Fruit fly (Drosophila melanogaster) whole organism, embryonic: ENCODE data around the gene nAChRalpha7.

Experiments used
- Asciz ChIP-seq: fragments of 200-800 bp; sonication (Bioruptor generic); optimal IDR thresholded peaks from 2 replicates; lab custom pipeline; 2017; ENCODE audit warnings: missing biosample characterization, mild to moderate bottlenecking, missing genetic modification characterization, missing genetic modification reagents
- CG1024 ChIP-seq: fragments of 200-800 bp; sonication (Bioruptor generic); IDR thresholded peaks from 2 replicates; pipeline ENCODE4 v1.3.6; 2022; ENCODE audit warnings: missing biosample characterization, missing genetic modification characterization
- CG12769 ChIP-seq: fragments of 200-800 bp; sonication (Bioruptor generic); optimal IDR thresholded peaks from 2 replicates; lab custom pipeline; 2019; ENCODE audit warnings: missing biosample characterization, mild to moderate bottlenecking, missing genetic modification characterization, moderate library complexity
- CG13296 ChIP-seq: fragments of 200-800 bp; sonication (Bioruptor generic); optimal IDR thresholded peaks from 3 replicates; lab custom pipeline; 2018; ENCODE audit warnings: missing biosample characterization, mild to moderate bottlenecking, missing genetic modification characterization
- CG1603 ChIP-seq: fragments of 200-800 bp; sonication (Bioruptor generic); optimal IDR thresholded peaks from 2 replicates; lab custom pipeline; 2019; ENCODE audit warnings: missing biosample characterization, mild to moderate bottlenecking, missing genetic modification characterization, moderate library complexity
- CG17359 ChIP-seq: fragments of 200-800 bp; sonication (Bioruptor generic); optimal IDR thresholded peaks from 3 replicates; lab custom pipeline; 2018; ENCODE audit warnings: missing biosample characterization, mild to moderate bottlenecking, missing genetic modification characterization, moderate library complexity
- CG17612 ChIP-seq: fragments of 200-800 bp; sonication (Bioruptor generic); IDR thresholded peaks from 2 replicates; pipeline ENCODE4 v1.3.6; 2022; ENCODE audit warnings: missing biosample characterization, missing genetic modification characterization
- CG2116 ChIP-seq: fragments of 200-800 bp; sonication (Bioruptor generic); optimal IDR thresholded peaks from 3 replicates; lab custom pipeline; 2018; ENCODE audit warnings: missing biosample characterization, mild to moderate bottlenecking, missing genetic modification characterization
- CG2875 ChIP-seq: fragments of 200-800 bp; sonication (Bioruptor generic); optimal IDR thresholded peaks from 2 replicates; lab custom pipeline; 2017; ENCODE audit warnings: missing biosample characterization, mild to moderate bottlenecking, missing genetic modification characterization, missing genetic modification reagents
- CG2889 ChIP-seq: fragments of 200-800 bp; sonication (Bioruptor generic); IDR thresholded peaks from 3 replicates; pipeline ENCODE4 v1.3.6; 2022; ENCODE audit warnings: missing biosample characterization, missing genetic modification characterization
- CG3065 ChIP-seq: fragments of 200-800 bp; sonication (Bioruptor generic); optimal IDR thresholded peaks from 2 replicates; lab custom pipeline; 2016; ENCODE audit warnings: missing biosample characterization, missing genetic modification characterization
- CG34224 ChIP-seq: fragments of 200-800 bp; sonication (Bioruptor generic); IDR thresholded peaks from 3 replicates; pipeline ENCODE4 v1.3.6; 2022; ENCODE audit warnings: missing biosample characterization, missing genetic modification characterization; ENCODE audit not compliant: partially characterized antibody
- CG34376 ChIP-seq: fragments of 200-800 bp; sonication (Bioruptor generic); optimal IDR thresholded peaks from 2 replicates; lab custom pipeline; 2018; ENCODE audit warnings: missing biosample characterization, mild to moderate bottlenecking, missing genetic modification characterization
- CG5180 ChIP-seq: fragments of 200-800 bp; sonication (Bioruptor generic); optimal IDR thresholded peaks from 3 replicates; lab custom pipeline; 2017; ENCODE audit warnings: missing biosample characterization, missing genetic modification characterization, mild to moderate bottlenecking, moderate library complexity, missing genetic modification reagents
- CG7271 ChIP-seq: fragments of 200-800 bp; sonication (Bioruptor generic); optimal IDR thresholded peaks from 2 replicates; lab custom pipeline; 2018; ENCODE audit warnings: missing biosample characterization, mild to moderate bottlenecking, missing genetic modification characterization, moderate library complexity
- CG8290 ChIP-seq, 3 experiments: fragments of 200-800 bp; sonication (Bioruptor generic); optimal IDR thresholded peaks; 2 replicates each; lab custom pipeline; 2016 to 2019; ENCODE audit warnings: missing biosample characterization in 3 of 3, missing genetic modification characterization in 3 of 3, mild to moderate bottlenecking in 2 of 3, moderate library complexity in 1 of 3
- CG8388 ChIP-seq: fragments of 200-800 bp; sonication (Bioruptor generic); optimal IDR thresholded peaks from 2 replicates; lab custom pipeline; 2019; ENCODE audit warnings: missing biosample characterization, mild to moderate bottlenecking, missing genetic modification characterization, moderate library complexity
- CHES-1-like ChIP-seq: fragments of 200-800 bp; sonication (Bioruptor generic); optimal IDR thresholded peaks from 2 replicates; lab custom pipeline; 2016; ENCODE audit warnings: missing biosample characterization, missing genetic modification characterization
- Dad ChIP-seq: fragments of 200-800 bp; sonication (Bioruptor generic); optimal IDR thresholded peaks from 3 replicates; lab custom pipeline; 2016; ENCODE audit warnings: missing biosample characterization, missing genetic modification characterization
- Dbx ChIP-seq: fragments of 200-800 bp; sonication (Bioruptor generic); IDR thresholded peaks from 3 replicates; pipeline ENCODE4 v1.3.6; 2022; ENCODE audit warnings: missing biosample characterization, missing genetic modification characterization
- Dll ChIP-seq: fragments of 200-800 bp; sonication (Bioruptor generic); IDR thresholded peaks from 4 replicates; pipeline ENCODE4 v1.3.6; 2022; ENCODE audit warnings: missing biosample characterization, missing genetic modification characterization; ENCODE audit not compliant: partially characterized antibody
- Dp ChIP-seq: fragments of 200-800 bp; sonication (Bioruptor generic); optimal IDR thresholded peaks from 2 replicates; lab custom pipeline; 2018; ENCODE audit warnings: missing biosample characterization, mild to moderate bottlenecking, missing genetic modification characterization, moderate library complexity
- GATAe ChIP-seq: fragments of 200-800 bp; sonication (Bioruptor generic); conservative IDR thresholded peaks from 2 replicates; pipeline ENCODE4 v1.3.6; 2022; ENCODE audit warnings: missing biosample characterization, missing genetic modification characterization
- HLH54F ChIP-seq: fragments of 200-800 bp; sonication (Bioruptor generic); optimal IDR thresholded peaks from 3 replicates; lab custom pipeline; 2016; ENCODE audit warnings: missing biosample characterization, missing genetic modification characterization
- HmgZ ChIP-seq: fragments of 200-800 bp; sonication (Bioruptor generic); optimal IDR thresholded peaks from 2 replicates; lab custom pipeline; 2018; ENCODE audit warnings: missing biosample characterization, mild to moderate bottlenecking, missing genetic modification characterization
- Hr51 ChIP-seq, 2 experiments: fragments of 200-800 bp; sonication (Bioruptor generic); optimal IDR thresholded peaks; 2 replicates in 1 of 2; 3 replicates in 1 of 2; lab custom pipeline; 2016 to 2018; ENCODE audit warnings: missing biosample characterization in 2 of 2, missing genetic modification characterization in 2 of 2, mild to moderate bottlenecking in 1 of 2, moderate library complexity in 1 of 2
- Hr78 ChIP-seq, 2 experiments: fragments of 200-800 bp in 1 of 2; fragments of >200 bp in 1 of 2; sonication (Bioruptor generic) in 1 of 2; optimal IDR thresholded peaks; 2 replicates each; lab custom pipeline; 2017 to 2019; ENCODE audit warnings: missing biosample characterization in 2 of 2, missing genetic modification characterization in 2 of 2, mild to moderate bottlenecking in 1 of 2, moderate library complexity in 1 of 2
- Med ChIP-seq: fragments of 200-800 bp; sonication (Bioruptor generic); peaks from one replicate; lab custom pipeline; 2016; ENCODE audit warnings: missing biosample characterization, missing genetic modification characterization, mild to moderate bottlenecking, inconsistent platforms, moderate library complexity
- NFAT ChIP-seq: fragments of 200-800 bp; sonication (Bioruptor generic); IDR thresholded peaks from 2 replicates; pipeline ENCODE4 v1.3.6; 2022; ENCODE audit warnings: missing biosample characterization, missing genetic modification characterization
- Trl ChIP-seq, 3 experiments: fragments of >200 bp in 2 of 3; fragments of 200-800 bp in 1 of 3; sonication (Bioruptor generic) in 1 of 3; optimal IDR thresholded peaks; 2 replicates in 1 of 3; 3 replicates in 2 of 3; lab custom pipeline; 2016 to 2017; ENCODE audit warnings: missing biosample characterization in 1 of 3, missing genetic modification characterization in 1 of 3
- bsh ChIP-seq, 2 experiments: fragments of 200-800 bp; sonication (Bioruptor generic); optimal IDR thresholded peaks; 2 replicates each; lab custom pipeline; 2017 to 2018; ENCODE audit warnings: mild to moderate bottlenecking in 2 of 2, missing biosample characterization in 2 of 2, missing genetic modification characterization in 2 of 2, moderate library complexity in 1 of 2
- chinmo ChIP-seq: fragments of 200-800 bp; sonication (Bioruptor generic); IDR thresholded peaks from 4 replicates; pipeline ENCODE4 v1.3.6; 2022; ENCODE audit warnings: missing biosample characterization, missing genetic modification characterization; ENCODE audit not compliant: partially characterized antibody
- crc ChIP-seq: fragments of 200-800 bp; sonication (Bioruptor generic); optimal IDR thresholded peaks from 2 replicates; lab custom pipeline; 2016; ENCODE audit warnings: missing biosample characterization, missing genetic modification characterization
- exex ChIP-seq: fragments of 200-800 bp; sonication (Bioruptor generic); optimal IDR thresholded peaks from 4 replicates; lab custom pipeline; 2018; ENCODE audit warnings: missing biosample characterization, mild to moderate bottlenecking, missing genetic modification characterization, moderate library complexity
- grn ChIP-seq: fragments of 200-800 bp; sonication (Bioruptor generic); optimal IDR thresholded peaks from 3 replicates; lab custom pipeline; 2017; ENCODE audit warnings: missing biosample characterization, missing genetic modification characterization
- mirr ChIP-seq: fragments of 200-800 bp; sonication (Bioruptor generic); optimal IDR thresholded peaks from 3 replicates; lab custom pipeline; 2018; ENCODE audit warnings: missing biosample characterization, mild to moderate bottlenecking, missing genetic modification characterization
- onecut ChIP-seq: fragments of 200-800 bp; sonication (Bioruptor generic); IDR thresholded peaks from 2 replicates; pipeline ENCODE4 v1.3.6; 2022; ENCODE audit warnings: missing biosample characterization, missing genetic modification characterization
- pho ChIP-seq: fragments of 200-800 bp; sonication (Bioruptor generic); optimal IDR thresholded peaks from 2 replicates; lab custom pipeline; 2016; ENCODE audit warnings: missing biosample characterization, missing genetic modification characterization
- sd ChIP-seq: fragments of 200-800 bp; sonication (Bioruptor generic); optimal IDR thresholded peaks from 3 replicates; lab custom pipeline; 2018; ENCODE audit warnings: missing biosample characterization, mild to moderate bottlenecking, missing genetic modification characterization, moderate library complexity
- sens ChIP-seq: fragments of 200-800 bp; sonication (Bioruptor generic); peaks from one replicate; lab custom pipeline; 2016; ENCODE audit warnings: missing biosample characterization, missing genetic modification characterization
- seq ChIP-seq: fragments of 200-800 bp; sonication (Bioruptor generic); IDR thresholded peaks from 2 replicates; pipeline ENCODE4 v1.3.6; 2022; ENCODE audit warnings: missing biosample characterization, missing genetic modification characterization
- slbo ChIP-seq: fragments of 200-800 bp; sonication (Bioruptor generic); IDR thresholded peaks from 2 replicates; pipeline ENCODE4 v1.3.6; 2022; ENCODE audit warnings: missing biosample characterization, missing genetic modification characterization
- sr ChIP-seq: fragments of 200-800 bp; sonication (Bioruptor generic); IDR thresholded peaks from 3 replicates; pipeline ENCODE4 v1.3.6; 2022; ENCODE audit warnings: missing biosample characterization, missing genetic modification characterization
- sug ChIP-seq: fragments of 200-800 bp; optimal IDR thresholded peaks from 2 replicates; lab custom pipeline; 2019; ENCODE audit warnings: missing biosample characterization, mild to moderate bottlenecking, missing genetic modification characterization, moderate library complexity
- tio ChIP-seq: fragments of 200-800 bp; sonication (Bioruptor generic); optimal IDR thresholded peaks from 2 replicates; lab custom pipeline; 2017; ENCODE audit warnings: missing biosample characterization, missing genetic modification characterization, inconsistent platforms

Gene nAChRalpha7

dm6 chrX:19316583-19316982 is 31.7 kb downstream of the nAChRalpha7 start (continued):
- TF ChIP-seq HLH54F (GFP tag; lab: Kevin White, UChicago) (peak; percentile 18), sens (peak; percentile 70), exex (tag; lab: Kevin White, UChicago) (peak; percentile 55), pho (GFP tag; lab: Kevin White, UChicago) (peak; percentile 28), seq (GFP tag; lab: Robert Waterston, UW) (no peak), CG1603 (tag; lab: Kevin White, UChicago) (no peak), slbo (GFP tag; lab: Robert Waterston, UW) (0 out of 2 replicates have a peak, but pooled peaks have one; percentile 6), CG8290 (GFP tag; optimal IDR thresholded peaks at IDR 0.05; lab: Kevin White, UChicago) (no peak), CG8290 (tag; optimal IDR thresholded peaks at IDR 0.05; lab: Kevin White, UChicago) (peak in 1 of 2 experiments; percentile 21), Med (GFP tag; lab: Kevin White, UChicago) (peak; percentile 51), Dp (GFP tag; lab: Kevin White, UChicago) (no peak)

- TF ChIP-seq CG2116 (no peak), chinmo (0 out of 4 replicates have a peak, but pooled peaks have one; percentile 47), CG8388 (GFP tag; lab: Kevin White, UChicago) (no peak), CG34224 (GFP tag; lab: Robert Waterston, UW) (peak; percentile 46; the same call in 2 of the 3 replicates), onecut (GFP tag; lab: Robert Waterston, UW) (peak; percentile 62), sd (tag; lab: Kevin White, UChicago) (peak; percentile 71), bsh (GFP tag; optimal IDR thresholded peaks at IDR 0.05; lab: Kevin White, UChicago) (no peak), GATAe (GFP tag; lab: Robert Waterston, UW) (no peak), CHES-1-like (GFP tag; lab: Kevin White, UChicago) (no peak), sr (GFP tag; lab: Robert Waterston, UW) (no peak), CG12769 (tag; lab: Kevin White, UChicago) (peak; percentile 27), CG7271 (tag; lab: Kevin White, UChicago) (no peak), NFAT (GFP tag; lab: Robert Waterston, UW) (no peak), Asciz (GFP tag; lab: Kevin White, UChicago) (no peak), CG3065 (GFP tag; lab: Kevin White, UChicago) (no peak), CG17359 (tag; lab: Kevin White, UChicago) (no peak), Trl (optimal IDR thresholded peaks at IDR 0.05; lab: Kevin White, UChicago) (peak; percentile 24 to 28), Trl (GFP tag; optimal IDR thresholded peaks at IDR 0.05; lab: Kevin White, UChicago) (no peak), Dbx (GFP tag; lab: Robert Waterston, UW) (no peak), HmgZ (tag; lab: Kevin White, UChicago) (peak; percentile 1), exex (tag; lab: Kevin White, UChicago) (peak; percentile 56), sug (tag; lab: Kevin White, UChicago) (peak; percentile 59), CG2889 (GFP tag; lab: Robert Waterston, UW) (no peak), CG17612 (GFP tag; lab: Robert Waterston, UW) (peak; percentile 96), grn (GFP tag; lab: Kevin White, UChicago) (peak; percentile 58), Dad (no peak), mirr (GFP tag; lab: Kevin White, UChicago) (peak; percentile 35), CG13296 (GFP tag; lab: Kevin White, UChicago) (no peak), CG2875 (GFP tag; lab: Kevin White, UChicago) (no peak), Hr51 (GFP tag; optimal IDR thresholded peaks at IDR 0.05; lab: Kevin White, UChicago) (no peak), Dll (GFP tag; lab: Robert Waterston, UW) (peak; percentile 48; the same call in 1 of the 4 replicates), CG34376 (peak; percentile 43), crc (no peak), Hr78 (GFP tag; optimal IDR thresholded peaks at IDR 0.05; lab: Kevin White, UChicago) (no peak), tio (GFP tag; lab: Kevin White, UChicago) (no peak), CG5180 (peak; percentile 35), CG1024 (GFP tag; lab: Robert Waterston, UW) (no peak)
These were observed 32.6 kb downstream of the nAChRalpha7 start for dm6 chrX:19315421-19316260.
